Fruit fly (Drosophila melanogaster): ENCODE data around the gene scf.

- TF ChIP-seq EcR (GFP tag; optimal IDR thresholded peaks at IDR 0.05) (no peak), CG8478 (optimal IDR thresholded peaks at IDR 0.05) (no peak)
Measured at dm6 chr3L:1318241-1318640, 19.8 kb downstream of the scf start, which contains the start of gene Myo61F.
